Fruit fly (Drosophila melanogaster): ENCODE results near the gene Mdr65.

The Mdr65 gene

dm6 chr3L:6217212-6217611 lies 28.3 kb downstream of the Mdr65 start (continued):
- peak; percentile 42 for TF ChIP-seq acj6 (GFP tag; optimal IDR thresholded peaks at IDR 0.05)
- TF ChIP-seq CG8319 (GFP tag; optimal IDR thresholded peaks at IDR 0.05) = no peak
- no peak for TF ChIP-seq CG7368 (GFP tag; optimal IDR thresholded peaks at IDR 0.05)
- TF ChIP-seq Sox102F (GFP tag; optimal IDR thresholded peaks at IDR 0.05) = peak; percentile 53
- TF ChIP-seq Sox14 (GFP tag; optimal IDR thresholded peaks at IDR 0.05) = no peak
- TF ChIP-seq CG9139 (GFP tag; optimal IDR thresholded peaks at IDR 0.05) = no peak
- TF ChIP-seq eg (GFP tag; IDR thresholded peaks at IDR 0.05) = peak; percentile 52; the same call in 2 of the 3 replicates
- TF ChIP-seq cyc (GFP tag; optimal IDR thresholded peaks at IDR 0.05) = no peak
- no peak for TF ChIP-seq spab (GFP tag; optimal IDR thresholded peaks at IDR 0.05)
- TF ChIP-seq svp (GFP tag) = peak; percentile 65
- TF ChIP-seq Hr38 (GFP tag; optimal IDR thresholded peaks at IDR 0.05) = no peak
- peak; percentile 37 for TF ChIP-seq CG6792 (GFP tag; optimal IDR thresholded peaks at IDR 0.05)
- TF ChIP-seq CG8119 (GFP tag; IDR thresholded peaks at IDR 0.05) = peak; percentile 47; the same call in 2 of the 3 replicates
- TF ChIP-seq Hr4 (GFP tag; optimal IDR thresholded peaks at IDR 0.05) = no peak
- TF ChIP-seq CG10669 (GFP tag; optimal IDR thresholded peaks at IDR 0.05) = no peak
- no peak for TF ChIP-seq CG11762 (GFP tag; optimal IDR thresholded peaks at IDR 0.05; ENCODE audit: insufficient read depth)
- TF ChIP-seq fkh (GFP tag; optimal IDR thresholded peaks at IDR 0.05) = no peak
- TF ChIP-seq Hr39 (GFP tag; optimal IDR thresholded peaks at IDR 0.05) = peak; percentile 52
- peak; percentile 69 for TF ChIP-seq esn (GFP tag; optimal IDR thresholded peaks at IDR 0.05)
- TF ChIP-seq CG11902 (GFP tag; optimal IDR thresholded peaks at IDR 0.05) = no peak
- TF ChIP-seq fd85E (GFP tag; optimal IDR thresholded peaks at IDR 0.05) = no peak
- TF ChIP-seq ss (GFP tag; optimal IDR thresholded peaks at IDR 0.05) = no peak
- peak; percentile 26; the same call in 1 of the 2 replicates for TF ChIP-seq Gug (GFP tag; IDR thresholded peaks at IDR 0.05)
- TF ChIP-seq fd59A (GFP tag; optimal IDR thresholded peaks at IDR 0.05) = no peak
- TF ChIP-seq CG34406 (GFP tag; optimal IDR thresholded peaks at IDR 0.05) = peak; percentile 4
- peak; percentile 55 for TF ChIP-seq CG10631 (GFP tag; optimal IDR thresholded peaks at IDR 0.05)

dm6 chr3L:6216787-6217078 lies 28.8 kb downstream of the Mdr65 start:
- TF ChIP-seq Sox102F (GFP tag; optimal IDR thresholded peaks at IDR 0.05) (no peak), Sox15 (GFP tag; optimal IDR thresholded peaks at IDR 0.05) (no peak), svp (GFP tag) (peak; percentile 70), CG10631 (GFP tag; optimal IDR thresholded peaks at IDR 0.05) (no peak), CG6163 (GFP tag; IDR thresholded peaks at IDR 0.05) (no peak), lz (GFP tag; optimal IDR thresholded peaks at IDR 0.05) (no peak)

- no peak for TF ChIP-seq ss (GFP tag; optimal IDR thresholded peaks at IDR 0.05)
- no peak for TF ChIP-seq net (GFP tag; optimal IDR thresholded peaks at IDR 0.05)
- TF ChIP-seq achi (GFP tag; optimal IDR thresholded peaks at IDR 0.05) = no peak
- TF ChIP-seq CG9139 (GFP tag; optimal IDR thresholded peaks at IDR 0.05) = no peak
- peak; percentile 97 for TF ChIP-seq fkh (GFP tag; optimal IDR thresholded peaks at IDR 0.05)
- no peak for TF ChIP-seq Sox102F (GFP tag; optimal IDR thresholded peaks at IDR 0.05)
- TF ChIP-seq svp (GFP tag) = no peak
- TF ChIP-seq CG6163 (GFP tag; IDR thresholded peaks at IDR 0.05) = no peak
Measured at dm6 chr3L:6215976-6216786, 29.4 kb downstream of the Mdr65 start.

dm6 chr3L:6200173-6200572 lies 45.4 kb downstream of the Mdr65 start, which contains the start of gene CG8219:
Gene CG8219 (plus strand): TSS chr3L:6200473.
- TF ChIP-seq CG8119 (GFP tag; IDR thresholded peaks at IDR 0.05) (no peak), Hr39 (GFP tag; optimal IDR thresholded peaks at IDR 0.05) (no peak), Sox15 (GFP tag; optimal IDR thresholded peaks at IDR 0.05) (no peak), lz (GFP tag; optimal IDR thresholded peaks at IDR 0.05) (no peak), CG10631 (GFP tag; optimal IDR thresholded peaks at IDR 0.05) (no peak), net (GFP tag; optimal IDR thresholded peaks at IDR 0.05) (no peak), CG3032 (tag; optimal IDR thresholded peaks at IDR 0.05) (no peak), CG9139 (GFP tag; optimal IDR thresholded peaks at IDR 0.05) (no peak), CG11902 (GFP tag; optimal IDR thresholded peaks at IDR 0.05) (no peak), OdsH (GFP tag; optimal IDR thresholded peaks at IDR 0.05) (no peak), CG10669 (GFP tag; optimal IDR thresholded peaks at IDR 0.05) (no peak), CG4318 (GFP tag; optimal IDR thresholded peaks at IDR 0.05) (no peak)

All from whole organism, prepupa.